Worm (Caenorhabditis elegans): ENCODE measurements around the gene Y116A8C.27.

ce11 chrIV:17084839-17085238, 11.2 kb downstream of the Y116A8C.27 start:
- no peak for TF ChIP-seq lin-39 (tag; optimal IDR thresholded peaks at IDR 0.05)
- TF ChIP-seq egl-27 (tag; optimal IDR thresholded peaks at IDR 0.05), result no peak
- TF ChIP-seq ama-1 (optimal IDR thresholded peaks at IDR 0.05), result no peak
- TF ChIP-seq mdl-1 (tag; optimal IDR thresholded peaks at IDR 0.05), result no peak
- TF ChIP-seq crh-2 (tag; optimal IDR thresholded peaks at IDR 0.05), result no peak
- no peak for TF ChIP-seq nhr-12 (tag; optimal IDR thresholded peaks at IDR 0.05)
- no peak for TF ChIP-seq nhr-6 (tag; optimal IDR thresholded peaks at IDR 0.05)
- TF ChIP-seq nhr-237 (tag; optimal IDR thresholded peaks at IDR 0.05), result no peak
- no peak for TF ChIP-seq unc-62 (GFP tag; optimal IDR thresholded peaks at IDR 0.05)
- no peak for TF ChIP-seq sma-3 (GFP tag; optimal IDR thresholded peaks at IDR 0.05)
- no peak for TF ChIP-seq aly-2 (tag; optimal IDR thresholded peaks at IDR 0.05)
- TF ChIP-seq ceh-16 (tag; optimal IDR thresholded peaks at IDR 0.05), result no peak
- no peak for TF ChIP-seq ztf-11 (tag; optimal IDR thresholded peaks at IDR 0.05)

Data from whole organism, L2 larva.